Fruit fly (Drosophila melanogaster) whole organism, embryonic: Measurements from ENCODE around the gene Cyp4ac2.
A peak's percentile ranks its signal among the peaks of the same experiment; 100 is the strongest.

Experiments used
- Abd-B ChIP-seq: fragments of 200-800 bp; sonication (Bioruptor generic); optimal IDR thresholded peaks from 2 replicates; lab custom pipeline; 2018; ENCODE audit warnings: missing biosample characterization, mild to moderate bottlenecking, missing genetic modification characterization, moderate library complexity
- Adf1 ChIP-seq: fragments of 200-800 bp; sonication (Bioruptor generic); IDR thresholded peaks from 2 replicates; pipeline ENCODE4 v1.3.6; 2022; ENCODE audit warnings: missing biosample characterization, missing genetic modification characterization
- BtbVII ChIP-seq: fragments of 200-800 bp; sonication (Bioruptor generic); optimal IDR thresholded peaks from 3 replicates; lab custom pipeline; 2017; ENCODE audit warnings: missing biosample characterization, mild to moderate bottlenecking, missing genetic modification characterization
- CG10431 ChIP-seq: fragments of 200-800 bp; sonication (Bioruptor generic); optimal IDR thresholded peaks from 3 replicates; lab custom pipeline; 2018; ENCODE audit warnings: missing biosample characterization, mild to moderate bottlenecking, missing genetic modification characterization
- CG12155 ChIP-seq: fragments of 200-800 bp; sonication (Bioruptor generic); optimal IDR thresholded peaks from 3 replicates; lab custom pipeline; 2016; ENCODE audit warnings: missing biosample characterization, missing genetic modification characterization
- CG14710 ChIP-seq: fragments of 200-800 bp; sonication (Bioruptor generic); optimal IDR thresholded peaks from 3 replicates; lab custom pipeline; 2019; ENCODE audit warnings: missing biosample characterization, mild to moderate bottlenecking, missing genetic modification characterization, moderate library complexity
- CG15269 ChIP-seq: fragments of 200-800 bp; sonication (Bioruptor generic); optimal IDR thresholded peaks from 2 replicates; lab custom pipeline; 2018; ENCODE audit warnings: missing biosample characterization, mild to moderate bottlenecking, missing genetic modification characterization, moderate library complexity
- CG17186 ChIP-seq: fragments of 200-800 bp; sonication (Bioruptor generic); optimal IDR thresholded peaks from 3 replicates; lab custom pipeline; 2017; ENCODE audit warnings: missing biosample characterization, missing genetic modification reagents, missing genetic modification characterization
- CG17612 ChIP-seq: fragments of 200-800 bp; sonication (Bioruptor generic); IDR thresholded peaks from 2 replicates; pipeline ENCODE4 v1.3.6; 2022; ENCODE audit warnings: missing biosample characterization, missing genetic modification characterization
- CG34224 ChIP-seq: fragments of 200-800 bp; sonication (Bioruptor generic); IDR thresholded peaks from 3 replicates; pipeline ENCODE4 v1.3.6; 2022; ENCODE audit warnings: missing biosample characterization, missing genetic modification characterization; ENCODE audit not compliant: partially characterized antibody
- CG4820 ChIP-seq: fragments of 200-800 bp; sonication (Bioruptor generic); optimal IDR thresholded peaks from 3 replicates; lab custom pipeline; 2016; ENCODE audit warnings: missing biosample characterization, missing genetic modification characterization
- CG5953 ChIP-seq: fragments of 200-800 bp; sonication (Bioruptor generic); IDR thresholded peaks from 2 replicates; pipeline ENCODE4 v1.3.6; 2022; ENCODE audit warnings: missing biosample characterization, missing genetic modification characterization
- CG6765 ChIP-seq: fragments of 200-800 bp; sonication (Bioruptor generic); optimal IDR thresholded peaks from 3 replicates; lab custom pipeline; 2017; ENCODE audit warnings: missing biosample characterization, mild to moderate bottlenecking, missing genetic modification characterization
- CG7271 ChIP-seq: fragments of 200-800 bp; sonication (Bioruptor generic); optimal IDR thresholded peaks from 2 replicates; lab custom pipeline; 2018; ENCODE audit warnings: missing biosample characterization, mild to moderate bottlenecking, missing genetic modification characterization, moderate library complexity
- CG7372 ChIP-seq: fragments of 200-800 bp; sonication (Bioruptor generic); IDR thresholded peaks from 2 replicates; pipeline ENCODE4 v1.3.6; 2022; ENCODE audit warnings: missing biosample characterization, missing genetic modification characterization
- CG9215 ChIP-seq: fragments of 200-800 bp; sonication (Bioruptor generic); IDR thresholded peaks from 2 replicates; pipeline ENCODE4 v1.3.6; 2022; ENCODE audit warnings: missing biosample characterization, missing genetic modification characterization
- CG9609 ChIP-seq: fragments of 200-800 bp; sonication (Bioruptor generic); optimal IDR thresholded peaks from 3 replicates; lab custom pipeline; 2016; ENCODE audit warnings: missing biosample characterization, missing genetic modification characterization
- CG9797 ChIP-seq: fragments of 200-800 bp; sonication (Bioruptor generic); optimal IDR thresholded peaks from 3 replicates; lab custom pipeline; 2018; ENCODE audit warnings: missing biosample characterization, mild to moderate bottlenecking, missing genetic modification characterization
- CG9876 ChIP-seq: fragments of 200-800 bp; sonication (Bioruptor generic); optimal IDR thresholded peaks from 2 replicates; lab custom pipeline; 2016; ENCODE audit warnings: missing biosample characterization, missing genetic modification characterization
- Dip3 ChIP-seq: fragments of 200-800 bp; sonication (Bioruptor generic); optimal IDR thresholded peaks from 3 replicates; lab custom pipeline; 2016; ENCODE audit warnings: missing biosample characterization, missing genetic modification characterization
- Doc3 ChIP-seq: fragments of 200-800 bp; sonication (Bioruptor generic); IDR thresholded peaks from 3 replicates; pipeline ENCODE4 v1.3.6; 2022; ENCODE audit warnings: missing biosample characterization, missing genetic modification characterization; ENCODE audit not compliant: partially characterized antibody
- HHEX ChIP-seq: fragments of 200-800 bp; sonication (Bioruptor generic); optimal IDR thresholded peaks from 3 replicates; lab custom pipeline; 2017; ENCODE audit warnings: missing biosample characterization, mild to moderate bottlenecking, missing genetic modification characterization, missing genetic modification reagents
- Med ChIP-seq: fragments of 200-800 bp; sonication (Bioruptor generic); peaks from one replicate; lab custom pipeline; 2016; ENCODE audit warnings: missing biosample characterization, missing genetic modification characterization, mild to moderate bottlenecking, inconsistent platforms, moderate library complexity
- Meics ChIP-seq: fragments of 200-800 bp; sonication (Bioruptor generic); optimal IDR thresholded peaks from 2 replicates; lab custom pipeline; 2017; ENCODE audit warnings: missing biosample characterization, mild to moderate bottlenecking, missing genetic modification characterization
- Sox102F ChIP-seq: fragments of 200-800 bp; sonication (Bioruptor generic); optimal IDR thresholded peaks from 2 replicates; lab custom pipeline; 2018; ENCODE audit warnings: missing biosample characterization, mild to moderate bottlenecking, missing genetic modification characterization, moderate library complexity
- Sry-δ ChIP-seq: fragments of 200-800 bp; sonication (Bioruptor generic); optimal IDR thresholded peaks from 2 replicates; lab custom pipeline; 2016; ENCODE audit warnings: missing biosample characterization, missing genetic modification characterization
- al ChIP-seq: fragments of 200-800 bp; sonication (Bioruptor generic); IDR thresholded peaks from 2 replicates; pipeline ENCODE4 v1.3.6; 2022; ENCODE audit warnings: missing biosample characterization, missing genetic modification characterization
- bigmax ChIP-seq: fragments of 200-800 bp; sonication (Bioruptor generic); optimal IDR thresholded peaks from 2 replicates; lab custom pipeline; 2018; ENCODE audit warnings: missing biosample characterization, mild to moderate bottlenecking, missing genetic modification characterization
- disco-r ChIP-seq: fragments of 200-800 bp; sonication (Bioruptor generic); optimal IDR thresholded peaks from 2 replicates; lab custom pipeline; 2016; ENCODE audit warnings: missing biosample characterization, missing genetic modification characterization
- dmrt11E ChIP-seq: fragments of 200-800 bp; sonication (Bioruptor generic); optimal IDR thresholded peaks from 3 replicates; lab custom pipeline; 2018; ENCODE audit warnings: missing biosample characterization, mild to moderate bottlenecking, missing genetic modification characterization, moderate library complexity
- en ChIP-seq: fragments of 200-800 bp; sonication (Bioruptor generic); optimal IDR thresholded peaks from 2 replicates; lab custom pipeline; 2016; ENCODE audit warnings: missing biosample characterization, missing genetic modification characterization
- gfzf ChIP-seq: fragments of 200-800 bp; sonication (Bioruptor generic); optimal IDR thresholded peaks from 2 replicates; lab custom pipeline; 2016; ENCODE audit warnings: missing biosample characterization, mild to moderate bottlenecking, missing genetic modification characterization, moderate library complexity
- grn ChIP-seq: fragments of 200-800 bp; sonication (Bioruptor generic); optimal IDR thresholded peaks from 3 replicates; lab custom pipeline; 2017; ENCODE audit warnings: missing biosample characterization, missing genetic modification characterization
- insv ChIP-seq, 2 experiments: fragments of 200-800 bp; sonication (Bioruptor generic); optimal IDR thresholded peaks; 3 replicates each; lab custom pipeline; 2016 to 2018; ENCODE audit warnings: missing biosample characterization in 2 of 2, missing genetic modification characterization in 2 of 2
- inv ChIP-seq: fragments of 200-800 bp; sonication (Bioruptor generic); IDR thresholded peaks from 2 replicates; pipeline ENCODE4 v1.3.6; 2022; ENCODE audit warnings: missing biosample characterization, missing genetic modification characterization; ENCODE audit not compliant: partially characterized antibody
- knrl ChIP-seq: fragments of 200-800 bp; sonication (Bioruptor generic); IDR thresholded peaks from 3 replicates; pipeline ENCODE4 v1.3.6; 2022; ENCODE audit warnings: missing biosample characterization, missing genetic modification characterization; ENCODE audit not compliant: partially characterized antibody
- lmd ChIP-seq: fragments of 200-800 bp; sonication (Bioruptor generic); IDR thresholded peaks from 2 replicates; pipeline ENCODE4 v1.3.6; 2022; ENCODE audit warnings: missing biosample characterization, missing genetic modification characterization
- mld ChIP-seq: fragments of 200-800 bp; sonication (Bioruptor generic); IDR thresholded peaks from 3 replicates; pipeline ENCODE4 v1.3.6; 2022; ENCODE audit warnings: missing biosample characterization, missing genetic modification characterization; ENCODE audit not compliant: partially characterized antibody
- nmo ChIP-seq: fragments of 200-800 bp; sonication (Bioruptor generic); optimal IDR thresholded peaks from 2 replicates; lab custom pipeline; 2018; ENCODE audit warnings: missing biosample characterization, mild to moderate bottlenecking, missing genetic modification characterization, moderate library complexity
- nom ChIP-seq: fragments of 200-800 bp; sonication (Bioruptor generic); optimal IDR thresholded peaks from 2 replicates; lab custom pipeline; 2017; ENCODE audit warnings: missing biosample characterization, missing genetic modification characterization, mild to moderate bottlenecking, moderate library complexity, missing genetic modification reagents
- org-1 ChIP-seq: fragments of 200-800 bp; sonication (Bioruptor generic); optimal IDR thresholded peaks from 2 replicates; lab custom pipeline; 2017; ENCODE audit warnings: missing biosample characterization, missing genetic modification characterization
- otp ChIP-seq: fragments of 200-800 bp; sonication (Bioruptor generic); IDR thresholded peaks from 3 replicates; pipeline ENCODE4, ENCODE4 v1.3.6; 2022; ENCODE audit warnings: missing biosample characterization, missing genetic modification characterization
- pho ChIP-seq: fragments of 200-800 bp; sonication (Bioruptor generic); optimal IDR thresholded peaks from 2 replicates; lab custom pipeline; 2016; ENCODE audit warnings: missing biosample characterization, missing genetic modification characterization
- phol ChIP-seq: fragments of 200-800 bp; sonication (Bioruptor generic); optimal IDR thresholded peaks from 3 replicates; lab custom pipeline; 2018; ENCODE audit warnings: missing biosample characterization, mild to moderate bottlenecking, missing genetic modification characterization, moderate library complexity
- psq ChIP-seq: fragments of 200-800 bp; sonication (Bioruptor generic); optimal IDR thresholded peaks from 2 replicates; lab custom pipeline; 2017; ENCODE audit warnings: missing biosample characterization, missing genetic modification characterization
- run ChIP-seq: fragments of 200-800 bp; sonication (Bioruptor generic); optimal IDR thresholded peaks from 3 replicates; lab custom pipeline; 2018; ENCODE audit warnings: missing biosample characterization, mild to moderate bottlenecking, missing genetic modification characterization
- sens-2 ChIP-seq: fragments of 200-800 bp; sonication (Bioruptor generic); IDR thresholded peaks from 2 replicates; pipeline ENCODE4 v1.3.6; 2022; ENCODE audit warnings: missing biosample characterization, missing genetic modification characterization
- stc ChIP-seq: fragments of 200-800 bp; sonication (Bioruptor generic); IDR thresholded peaks from 2 replicates; pipeline ENCODE4 v1.3.6; 2022; ENCODE audit warnings: missing biosample characterization, missing genetic modification characterization
- tll ChIP-seq, 2 experiments: fragments of 200-800 bp in 1 of 2; fragments of >200 bp in 1 of 2; sonication (Bioruptor generic) in 1 of 2; optimal IDR thresholded peaks; 2 replicates each; lab custom pipeline; 2017 to 2019; ENCODE audit warnings: missing biosample characterization in 2 of 2, missing genetic modification characterization in 2 of 2, mild to moderate bottlenecking in 1 of 2, moderate library complexity in 1 of 2
- vvl ChIP-seq: fragments of 200-800 bp; sonication (Bioruptor generic); IDR thresholded peaks from 2 replicates; pipeline ENCODE4 v1.3.6; 2022; ENCODE audit warnings: missing biosample characterization, missing genetic modification characterization

The Cyp4ac2 gene

dm6 chr2L:5237899-5238566, 28.2 kb upstream of the Cyp4ac2 start (continued):
- TF ChIP-seq CG7271 (tag; lab: Kevin White, UChicago): peak; percentile 49
- no peak for TF ChIP-seq Sry-δ (GFP tag; lab: Kevin White, UChicago)
- peak; percentile 81 for TF ChIP-seq vvl (GFP tag; lab: Robert Waterston, UW)
- peak; percentile 13 for TF ChIP-seq org-1 (GFP tag; lab: Kevin White, UChicago)
- TF ChIP-seq Doc3 (GFP tag; lab: Robert Waterston, UW): no peak
- TF ChIP-seq lmd (GFP tag; lab: Robert Waterston, UW): peak; percentile 62
- no peak for TF ChIP-seq CG9876 (GFP tag; lab: Kevin White, UChicago)
- TF ChIP-seq tll (GFP tag; optimal IDR thresholded peaks at IDR 0.05; lab: Kevin White, UChicago): no peak
- no peak for TF ChIP-seq CG17612 (GFP tag; lab: Robert Waterston, UW)
- TF ChIP-seq CG7372 (GFP tag; lab: Robert Waterston, UW): no peak
- TF ChIP-seq stc (GFP tag; lab: Robert Waterston, UW): no peak
- TF ChIP-seq nom (GFP tag; lab: Kevin White, UChicago): no peak
- no peak for TF ChIP-seq Adf1 (GFP tag; lab: Robert Waterston, UW)
- no peak for TF ChIP-seq knrl (GFP tag; lab: Robert Waterston, UW)
- TF ChIP-seq al (GFP tag; lab: Robert Waterston, UW): no peak
- TF ChIP-seq HHEX (GFP tag; lab: Kevin White, UChicago): no peak
- TF ChIP-seq grn: no peak
- TF ChIP-seq Abd-B: peak; percentile 67
- no peak for TF ChIP-seq CG9797 (GFP tag; lab: Kevin White, UChicago)
- no peak for TF ChIP-seq CG6765 (GFP tag; lab: Kevin White, UChicago)
- no peak for TF ChIP-seq bigmax (GFP tag; lab: Kevin White, UChicago)
- TF ChIP-seq CG5953: no peak
- TF ChIP-seq mld (GFP tag; lab: Robert Waterston, UW): no peak
- TF ChIP-seq CG4820 (GFP tag; lab: Kevin White, UChicago): peak; percentile 32
- no peak for TF ChIP-seq pho (GFP tag; lab: Kevin White, UChicago)
- no peak for TF ChIP-seq Dip3
- TF ChIP-seq CG34224 (GFP tag; lab: Robert Waterston, UW): no peak
- TF ChIP-seq sens-2: no peak
- no peak for TF ChIP-seq BtbVII (GFP tag; lab: Kevin White, UChicago)
- TF ChIP-seq Sox102F (GFP tag; lab: Kevin White, UChicago): peak; percentile 56
- no peak for TF ChIP-seq CG10431
- TF ChIP-seq insv (GFP tag; optimal IDR thresholded peaks at IDR 0.05; lab: Kevin White, UChicago): no peak
- TF ChIP-seq dmrt11E: peak; percentile 94
- TF ChIP-seq Med (GFP tag; lab: Kevin White, UChicago): peak; percentile 42
- TF ChIP-seq en (GFP tag; lab: Kevin White, UChicago): no peak
- no peak for TF ChIP-seq Meics
- peak; percentile 50 for TF ChIP-seq CG15269
- peak; percentile 13 for TF ChIP-seq run (tag; lab: Kevin White, UChicago)
- TF ChIP-seq CG12155 (GFP tag; lab: Kevin White, UChicago): peak; percentile 34
- peak; percentile 87 for TF ChIP-seq CG14710 (tag; lab: Kevin White, UChicago)
- TF ChIP-seq gfzf (GFP tag; lab: Kevin White, UChicago): no peak
- TF ChIP-seq inv (GFP tag; lab: Robert Waterston, UW): no peak
- no peak for TF ChIP-seq CG17186 (GFP tag; lab: Kevin White, UChicago)
- TF ChIP-seq phol (tag; lab: Kevin White, UChicago): peak; percentile 81
- no peak for TF ChIP-seq disco-r (GFP tag; lab: Kevin White, UChicago)
- TF ChIP-seq CG9215 (GFP tag; lab: Robert Waterston, UW): no peak
- TF ChIP-seq nmo (GFP tag; lab: Kevin White, UChicago): peak; percentile 84
- TF ChIP-seq otp: no peak
- TF ChIP-seq CG9609 (GFP tag; lab: Kevin White, UChicago): no peak
- no peak for TF ChIP-seq psq (GFP tag; lab: Kevin White, UChicago)
